Fruit fly (Drosophila melanogaster) S2 (cell line): ENCODE data around the gene Asciz.
A peak's percentile ranks its signal among the peaks of the same experiment; 100 is the strongest.

Experiments
- CG8478 ChIP-seq: fragments of >200 bp; optimal IDR thresholded peaks from 2 replicates; lab custom pipeline; 2018
- CTCF ChIP-seq, 2 experiments: fragments of >200 bp; optimal IDR thresholded peaks; 2 replicates each; lab custom pipeline; 2018

Gene Asciz

DNA sequence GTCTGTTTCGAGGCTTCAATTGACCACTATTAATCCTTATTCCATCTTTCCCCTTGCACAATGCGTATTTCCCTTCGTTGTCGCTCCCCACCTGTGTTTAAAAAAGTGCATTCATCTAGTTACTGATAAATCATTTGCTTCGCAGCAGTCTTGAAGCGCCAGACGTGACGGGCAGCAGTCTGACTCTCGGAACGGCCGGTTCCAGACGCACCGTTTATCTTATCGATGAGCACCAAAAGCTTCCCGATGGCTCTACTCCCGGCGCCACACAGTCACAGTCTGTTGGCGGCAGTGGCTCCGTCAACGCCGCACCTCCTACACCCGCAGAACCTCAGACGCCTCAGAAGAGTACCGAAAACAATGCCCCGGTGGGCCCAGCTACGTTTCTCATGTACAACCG, 18.1 kb upstream of the Asciz start, which contains the start of gene CG42494:
Gene CG42494 (plus strand): TSS at position 301 of the 400 bp plus-strand sequence.
- TF ChIP-seq CTCF (optimal IDR thresholded peaks at IDR 0.05; lab: Kevin White, UChicago), result no peak
- no peak for TF ChIP-seq CG8478 (lab: Kevin White, UChicago)

DNA sequence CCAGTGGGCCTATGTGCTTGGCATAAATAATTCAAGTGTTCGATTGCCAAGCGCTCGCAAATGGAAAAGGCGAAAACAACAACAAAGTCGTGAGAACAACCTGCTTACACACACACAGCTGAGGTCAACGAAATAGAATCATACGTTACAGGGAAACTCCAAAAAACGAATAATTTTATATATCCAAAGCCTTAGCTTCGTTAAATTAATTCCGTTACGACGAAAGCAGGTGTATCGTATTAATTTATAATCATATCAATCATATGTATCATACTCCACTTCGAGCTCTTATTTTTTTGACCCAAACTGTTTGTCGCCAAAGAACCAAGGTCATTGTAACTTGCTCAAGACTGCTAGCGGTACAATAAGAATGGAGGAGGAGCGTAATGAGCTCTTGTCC, 13.4 kb upstream of the Asciz start:
- TF ChIP-seq CTCF (optimal IDR thresholded peaks at IDR 0.05; lab: Kevin White, UChicago), result no peak

DNA sequence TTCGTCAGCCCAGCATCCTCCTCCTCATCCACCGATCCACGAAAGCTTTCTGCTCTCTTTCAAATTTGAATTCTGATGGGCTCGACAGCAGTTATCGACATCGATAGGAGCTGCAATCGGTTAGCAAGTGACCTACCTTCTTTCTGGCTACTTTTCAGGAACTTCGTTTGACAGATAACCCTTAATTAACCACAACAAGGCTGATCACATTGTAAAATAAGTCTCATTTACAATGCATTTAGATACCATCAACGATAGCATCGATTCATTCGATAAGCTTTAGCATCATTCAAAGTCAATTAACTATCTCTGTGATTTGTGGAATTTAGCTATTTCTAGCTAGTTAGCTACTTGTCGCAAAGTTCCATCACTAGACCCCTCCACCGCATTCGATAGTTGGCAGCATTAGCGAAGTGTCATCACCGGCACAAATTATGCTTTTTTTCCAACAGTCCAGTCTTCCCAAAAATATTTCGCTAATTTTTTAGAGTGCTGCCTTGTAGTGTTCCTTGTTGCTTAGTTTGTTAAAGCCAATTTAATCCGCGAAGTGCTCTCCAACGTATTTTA, 12.6 kb upstream of the Asciz start, which contains the start of the genes MnM and Girdin:
Gene MnM (minus strand): TSS at position 51 of the 567 bp plus-strand sequence.
Gene Girdin (plus strand): TSS at position 401 of the 567 bp plus-strand sequence.
- TF ChIP-seq CG8478 (lab: Kevin White, UChicago) (no peak), CTCF (optimal IDR thresholded peaks at IDR 0.05; lab: Kevin White, UChicago) (peak in 1 of 2 experiments; percentile 46)

DNA sequence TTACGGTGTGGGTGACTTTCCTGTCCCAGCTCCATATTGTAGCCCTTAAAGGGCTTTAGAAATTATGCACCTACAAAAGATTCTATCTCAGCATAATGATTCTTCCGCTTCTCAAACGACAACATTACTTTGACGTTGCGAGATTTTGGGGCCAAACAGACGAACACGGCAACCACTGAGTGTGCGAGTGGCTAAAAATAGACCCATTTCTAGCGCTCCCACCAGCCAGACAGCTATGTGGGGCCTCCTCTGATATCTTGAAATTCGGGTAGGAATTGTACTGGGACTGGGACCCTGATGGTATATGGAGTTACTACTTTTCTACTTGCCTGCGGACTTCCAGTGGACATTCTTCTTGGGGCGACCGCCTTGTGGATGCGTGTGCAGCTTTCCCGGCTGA, 11.8 kb upstream of the Asciz start:
- no peak for TF ChIP-seq CTCF (optimal IDR thresholded peaks at IDR 0.05; lab: Kevin White, UChicago)
- TF ChIP-seq CG8478 (lab: Kevin White, UChicago), result no peak

DNA sequence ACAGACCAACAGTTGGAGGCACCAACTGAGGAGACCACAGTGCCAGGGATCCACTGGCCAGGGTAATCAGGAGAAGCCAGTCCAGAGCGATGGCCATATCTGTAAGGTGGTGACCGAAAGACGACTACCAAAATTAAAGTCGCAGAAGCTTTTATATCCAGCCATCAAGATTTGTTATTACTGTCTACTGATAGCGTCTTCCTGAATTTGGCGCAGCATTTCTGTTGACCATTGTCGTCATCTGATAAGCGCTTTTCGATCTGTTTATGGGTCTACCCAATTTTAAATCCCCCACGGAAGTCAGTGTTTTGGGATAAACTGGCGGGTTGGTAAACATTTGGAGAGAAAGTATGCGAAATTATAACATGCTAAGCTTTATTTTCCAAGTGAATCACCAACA, 6.4 kb upstream of the Asciz start, which contains the start of gene CG14963:
Gene CG14963 (minus strand): TSS at position 101 of the 400 bp plus-strand sequence.
- no peak for TF ChIP-seq CTCF (optimal IDR thresholded peaks at IDR 0.05; lab: Kevin White, UChicago)
- TF ChIP-seq CG8478 (lab: Kevin White, UChicago), result no peak

DNA sequence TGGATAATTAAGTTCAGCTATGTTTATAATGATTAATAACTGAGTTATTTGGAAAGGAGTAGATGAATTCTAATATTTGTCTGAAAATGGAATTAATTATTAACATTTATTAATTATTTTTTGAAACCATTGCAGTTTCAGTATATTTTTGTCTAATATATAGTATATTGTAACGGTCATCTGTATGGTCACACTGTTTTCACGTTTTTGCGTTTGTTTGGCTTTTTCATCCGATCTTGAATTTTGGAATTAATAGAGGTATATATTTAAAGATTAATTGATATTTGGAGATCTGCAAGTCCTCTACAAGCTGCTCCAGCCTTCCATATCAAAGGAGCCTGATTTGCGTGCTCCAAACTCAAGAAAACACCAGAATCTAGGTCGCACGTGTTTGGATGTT, 3.1 kb upstream of the Asciz start, which contains the start of the genes CG32278 and CG32281:
Gene CG32278 (plus strand): TSS at position 180 of the 400 bp plus-strand sequence.
Gene CG32281 (plus strand): TSS at position 269 of the 400 bp plus-strand sequence.
- no peak for TF ChIP-seq CTCF (optimal IDR thresholded peaks at IDR 0.05; lab: Kevin White, UChicago)
- TF ChIP-seq CG8478 (lab: Kevin White, UChicago), result no peak

DNA sequence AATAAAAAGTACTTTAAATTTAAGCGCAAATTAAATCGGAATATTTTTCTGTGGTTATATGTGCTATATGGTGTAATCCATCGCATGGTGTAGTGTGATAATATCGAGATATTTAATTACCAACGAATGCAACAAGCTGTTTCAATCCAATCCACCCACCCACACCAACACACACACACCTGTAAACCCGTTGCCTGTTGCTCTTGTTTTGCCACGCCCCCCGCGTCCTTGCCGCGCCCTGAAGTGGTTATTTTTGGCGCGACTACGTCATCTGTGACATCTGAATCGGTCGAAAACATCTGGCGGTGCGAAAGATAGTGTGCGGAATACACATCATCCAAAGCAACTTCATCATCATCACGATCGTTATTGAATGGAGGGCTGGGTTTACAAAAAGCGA, 651 bp downstream of the Asciz start:
- TF ChIP-seq CTCF (optimal IDR thresholded peaks at IDR 0.05; lab: Kevin White, UChicago) (no peak), CG8478 (lab: Kevin White, UChicago) (no peak)

DNA sequence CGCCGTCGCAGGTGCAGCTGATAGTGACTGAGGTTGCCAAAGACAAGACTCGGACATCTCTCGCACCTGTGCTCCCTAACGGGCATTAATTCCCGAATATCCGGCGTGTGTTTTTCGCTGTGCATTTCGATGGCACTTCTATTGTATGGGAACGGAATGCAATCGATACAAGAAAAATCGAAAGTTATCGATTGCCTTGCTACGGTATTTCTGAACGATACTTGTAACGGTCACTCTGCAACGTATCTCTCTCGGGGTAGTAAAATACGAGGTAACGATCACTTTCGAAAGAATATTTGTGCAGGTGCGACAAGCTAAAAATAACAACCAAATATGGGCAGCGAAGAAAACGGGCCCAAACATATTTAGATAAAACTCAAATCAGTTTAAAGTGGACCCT, 1.1 kb downstream of the Asciz start, which contains the start of gene CG32280:
Gene CG32280 (plus strand): TSS at position 231 of the 400 bp plus-strand sequence.
- no peak for TF ChIP-seq CG8478 (lab: Kevin White, UChicago)
- no peak for TF ChIP-seq CTCF (optimal IDR thresholded peaks at IDR 0.05; lab: Kevin White, UChicago)

DNA sequence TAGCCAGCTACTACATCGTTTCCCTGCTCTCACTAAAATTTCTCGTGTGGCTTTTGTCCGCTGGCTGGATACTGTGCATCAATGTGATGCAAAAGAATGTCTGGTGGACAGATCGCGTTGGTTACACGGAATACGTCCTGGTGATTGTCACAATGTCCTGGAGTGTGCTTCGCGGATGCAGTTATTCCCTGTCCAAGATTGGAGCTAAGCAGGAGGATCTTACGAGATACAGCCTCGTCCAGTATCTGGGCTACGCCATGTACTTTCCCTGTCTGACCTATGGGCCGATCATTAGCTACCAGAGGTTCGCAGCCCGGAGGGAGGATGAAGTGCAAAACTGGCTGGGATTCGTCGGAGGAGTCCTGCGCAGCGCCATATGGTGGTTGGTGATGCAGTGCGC, 3.5 kb downstream of the Asciz start:
- TF ChIP-seq CTCF (optimal IDR thresholded peaks at IDR 0.05; lab: Kevin White, UChicago), result no peak
- no peak for TF ChIP-seq CG8478 (lab: Kevin White, UChicago)

DNA sequence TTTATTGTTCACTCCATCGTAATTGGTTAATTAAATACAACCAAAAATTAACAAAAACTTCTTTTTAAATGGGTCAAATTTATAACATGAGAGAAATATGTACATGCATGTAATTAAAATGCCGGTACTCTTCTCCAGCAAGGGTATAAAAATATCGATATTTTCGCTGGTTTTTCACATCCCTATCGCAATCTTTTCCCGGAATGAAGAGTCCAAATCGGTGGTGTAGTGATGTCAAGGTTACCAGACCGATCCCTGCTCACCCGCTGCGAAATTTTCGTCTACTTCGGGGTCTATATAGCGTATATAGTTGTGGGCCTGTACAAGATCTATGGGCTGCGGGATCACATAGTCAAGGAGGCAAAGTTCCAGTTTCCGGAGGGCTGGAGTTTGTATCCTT, 4.1 kb downstream of the Asciz start, which contains the start of gene rasp:
Gene rasp (plus strand): TSS at position 213 of the 400 bp plus-strand sequence.
- TF ChIP-seq CTCF (optimal IDR thresholded peaks at IDR 0.05; lab: Kevin White, UChicago) (no peak), CG8478 (lab: Kevin White, UChicago) (no peak)

DNA sequence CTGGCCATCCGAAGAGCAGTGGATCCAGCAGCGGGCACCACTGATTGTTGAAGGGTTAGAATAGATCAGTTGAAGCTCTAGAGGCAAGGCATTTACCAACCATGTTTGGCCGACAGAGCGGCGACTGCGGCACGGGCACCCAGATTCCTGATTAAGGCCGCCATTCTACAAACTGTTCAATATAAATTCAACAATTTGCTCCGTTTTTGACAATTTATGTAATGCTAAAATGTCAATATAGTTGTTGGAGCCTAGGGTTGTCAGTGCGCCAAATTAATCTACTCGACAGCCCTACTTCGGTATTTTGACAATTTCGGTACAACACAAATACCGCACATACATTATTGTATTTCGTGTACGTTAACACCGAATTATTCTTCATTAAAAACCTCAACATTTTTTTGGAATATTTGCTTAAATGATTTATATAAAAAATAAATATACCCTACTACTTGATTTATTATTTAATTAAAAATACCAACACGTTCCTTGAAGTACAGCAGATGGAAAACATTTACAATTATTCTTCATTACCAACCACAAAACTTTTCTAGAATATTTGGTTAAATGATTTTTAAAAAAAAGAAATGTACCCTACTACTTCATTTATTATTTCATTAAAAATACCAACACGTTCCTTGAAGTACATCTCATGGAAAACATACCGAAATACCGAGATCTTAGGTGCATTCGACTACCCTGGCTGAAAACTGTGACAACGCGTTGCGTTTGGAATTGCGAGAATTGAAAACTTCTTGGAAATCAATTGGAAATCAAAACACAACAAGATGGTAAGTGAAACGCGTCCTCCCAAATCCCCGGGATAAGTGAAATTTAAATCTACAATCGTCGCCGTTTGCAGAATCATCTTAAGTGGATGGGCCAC, 6.5 kb downstream of the Asciz start, which contains the start of the genes ND-30 and CG15812:
Gene ND-30 (minus strand): TSS at position 270 of the 886 bp plus-strand sequence.
Gene CG15812 (plus strand): TSS at position 683 of the 886 bp plus-strand sequence.
- TF ChIP-seq CTCF (optimal IDR thresholded peaks at IDR 0.05; lab: Kevin White, UChicago) (no peak), CG8478 (lab: Kevin White, UChicago) (no peak)

DNA sequence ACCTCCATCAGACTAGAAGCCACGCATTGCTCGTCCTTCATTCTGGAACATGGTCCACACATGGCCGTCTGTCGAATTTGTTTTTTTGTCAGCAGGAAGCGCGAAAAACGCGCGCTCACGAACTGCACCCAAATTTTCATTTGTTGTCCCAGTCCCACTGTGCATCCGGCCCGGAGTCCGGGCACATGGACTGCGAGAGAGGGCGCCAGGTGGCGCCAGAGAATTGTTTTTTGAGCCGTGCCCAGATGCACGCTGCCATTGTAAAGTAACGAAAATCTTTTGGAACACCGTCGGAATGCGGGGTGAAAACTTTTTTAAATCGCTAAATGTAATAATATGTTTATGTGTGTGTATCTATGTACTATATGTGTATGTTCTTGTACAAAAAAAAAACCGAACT, 8.4 kb downstream of the Asciz start:
- peak; percentile 50 to 59 for TF ChIP-seq CTCF (optimal IDR thresholded peaks at IDR 0.05; lab: Kevin White, UChicago)
- no peak for TF ChIP-seq CG8478 (lab: Kevin White, UChicago)

DNA sequence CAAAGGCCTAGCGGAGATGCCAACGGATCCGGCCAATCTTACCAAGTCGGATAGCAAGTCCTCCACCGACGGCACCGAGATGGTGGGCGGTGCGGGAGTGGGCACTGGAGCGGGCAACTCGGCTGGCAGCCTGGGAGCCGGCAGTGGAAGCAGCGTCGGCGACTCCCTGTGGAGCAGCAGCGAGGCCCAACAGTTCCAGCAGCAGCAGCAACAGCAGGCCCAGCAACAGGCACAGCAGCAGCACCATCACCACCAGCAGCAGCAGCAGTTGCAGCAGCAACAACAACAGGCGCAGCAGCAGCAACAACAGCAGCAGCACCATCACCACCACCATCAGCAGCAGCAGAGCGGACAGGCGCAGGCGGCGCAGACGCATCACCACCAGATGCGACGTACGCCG, 15.7 kb downstream of the Asciz start:
- TF ChIP-seq CG8478 (lab: Kevin White, UChicago) (no peak), CTCF (optimal IDR thresholded peaks at IDR 0.05; lab: Kevin White, UChicago) (no peak)

DNA sequence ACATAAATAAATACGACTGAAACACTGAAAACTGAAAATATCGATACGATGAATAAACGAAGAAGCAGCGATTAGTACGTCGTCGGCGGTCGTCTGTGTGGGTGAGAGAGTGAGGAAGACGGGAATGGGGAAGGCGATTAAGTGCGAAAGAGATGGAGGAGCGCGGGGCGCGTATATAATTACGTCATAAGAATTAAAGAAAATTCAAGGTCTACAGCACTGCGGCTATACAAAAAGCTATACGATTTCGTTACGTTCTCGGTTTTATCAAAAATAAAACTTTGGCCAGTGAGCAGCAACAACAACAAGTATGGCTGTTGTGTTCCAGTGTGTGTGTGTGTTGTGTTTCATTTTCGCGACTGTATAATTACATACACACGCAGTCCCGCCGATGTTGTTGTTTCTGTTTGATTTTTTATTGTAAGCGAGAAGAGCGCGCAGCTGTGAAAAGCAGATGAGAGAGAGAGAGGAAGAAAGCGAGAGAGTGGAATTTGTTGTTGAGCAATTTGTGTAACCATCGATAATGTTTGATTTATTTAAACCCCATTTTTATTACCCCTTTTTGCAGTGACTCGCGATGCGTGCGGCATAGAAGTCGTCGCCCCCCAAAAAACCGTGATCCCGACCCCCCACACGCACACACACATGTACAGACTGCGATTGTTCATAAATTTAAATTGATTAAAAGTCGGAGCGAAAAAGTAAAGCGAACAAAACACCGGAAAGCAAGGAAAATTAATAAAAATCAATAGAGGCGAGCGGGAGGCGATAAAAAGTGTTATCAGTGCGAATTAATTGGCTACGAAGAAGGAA, 16.8 kb downstream of the Asciz start:
- TF ChIP-seq CG8478 (lab: Kevin White, UChicago), result no peak
- TF ChIP-seq CTCF (optimal IDR thresholded peaks at IDR 0.05; lab: Kevin White, UChicago), result no peak
